Fruit fly (Drosophila melanogaster) whole organism, adult: Measurements from ENCODE around the gene CG9609.
A peak's percentile ranks its signal among the peaks of the same experiment; 100 is the strongest.

ENCODE experiments used
- CG11617 ChIP-seq: fragments of 200-800 bp; sonication (Bioruptor generic); optimal IDR thresholded peaks from 2 replicates; lab custom pipeline; 2017; ENCODE audit warnings: mild to moderate bottlenecking, missing biosample characterization, missing genetic modification reagents, missing genetic modification characterization
- CG12768 ChIP-seq: fragments of 200-800 bp; sonication (Bioruptor generic); optimal IDR thresholded peaks from 2 replicates; lab custom pipeline; 2017; ENCODE audit warnings: missing biosample characterization, missing genetic modification characterization, mild to moderate bottlenecking, moderate library complexity, missing genetic modification reagents
- CG14711 ChIP-seq: fragments of 200-800 bp; sonication (Bioruptor generic); optimal IDR thresholded peaks from 2 replicates; lab custom pipeline; 2018; ENCODE audit warnings: missing biosample characterization, mild to moderate bottlenecking, missing genetic modification characterization, moderate library complexity
- CG1620 ChIP-seq: fragments of 200-800 bp; sonication (Bioruptor generic); optimal IDR thresholded peaks from 2 replicates; lab custom pipeline; 2016; ENCODE audit warnings: missing biosample characterization, missing genetic modification characterization
- CG33017 ChIP-seq: fragments of 200-800 bp; sonication (Bioruptor generic); optimal IDR thresholded peaks from 2 replicates; lab custom pipeline; 2018; ENCODE audit warnings: missing biosample characterization, mild to moderate bottlenecking, missing genetic modification characterization, moderate library complexity
- CG5204 ChIP-seq: fragments of 200-800 bp; sonication (Bioruptor generic); optimal IDR thresholded peaks from 2 replicates; lab custom pipeline; 2016; ENCODE audit warnings: missing biosample characterization, missing genetic modification characterization
- CG7045 ChIP-seq: fragments of 200-800 bp; sonication (Bioruptor generic); optimal IDR thresholded peaks from 2 replicates; lab custom pipeline; 2017; ENCODE audit warnings: missing biosample characterization, mild to moderate bottlenecking, missing genetic modification characterization
- CG7101 ChIP-seq: fragments of 200-800 bp; sonication (Bioruptor generic); optimal IDR thresholded peaks from 2 replicates; lab custom pipeline; 2018; ENCODE audit warnings: missing biosample characterization, mild to moderate bottlenecking, missing genetic modification characterization, moderate library complexity
- Clk ChIP-seq: fragments of 200-800 bp; sonication (Bioruptor generic); optimal IDR thresholded peaks from 2 replicates; lab custom pipeline; 2017; ENCODE audit warnings: missing biosample characterization, missing genetic modification characterization
- Crg-1 ChIP-seq: fragments of 200-800 bp; sonication (Bioruptor generic); optimal IDR thresholded peaks from 2 replicates; lab custom pipeline; 2016; ENCODE audit warnings: missing biosample characterization, missing genetic modification characterization
- Hr96 ChIP-seq: fragments of 200-800 bp; sonication (Bioruptor generic); optimal IDR thresholded peaks from 2 replicates; lab custom pipeline; 2016; ENCODE audit warnings: missing biosample characterization, missing genetic modification characterization
- Mnt ChIP-seq: fragments of 200-800 bp; sonication (Bioruptor generic); optimal IDR thresholded peaks from 2 replicates; lab custom pipeline; 2016; ENCODE audit warnings: missing biosample characterization, mild to moderate bottlenecking, missing genetic modification characterization
- bab1 ChIP-seq: fragments of 200-800 bp; sonication (Bioruptor generic); optimal IDR thresholded peaks from 3 replicates; lab custom pipeline; 2019; ENCODE audit warnings: missing biosample characterization, mild to moderate bottlenecking, missing genetic modification characterization, moderate library complexity
- cic ChIP-seq: fragments of 200-800 bp; sonication (Bioruptor generic); optimal IDR thresholded peaks from 2 replicates; lab custom pipeline; 2017; ENCODE audit warnings: missing biosample characterization, mild to moderate bottlenecking, missing genetic modification characterization, moderate library complexity
- cnc ChIP-seq, 2 experiments: fragments of >200 bp; optimal IDR thresholded peaks; 2 replicates each; lab custom pipeline; 2017
- kay ChIP-seq: fragments of 200-800 bp; sonication (Bioruptor generic); peaks from one replicate; lab custom pipeline; 2016; ENCODE audit warnings: missing biosample characterization, missing genetic modification characterization, borderline replicate concordance
- ovo ChIP-seq: fragments of 200-800 bp; sonication (Bioruptor generic); optimal IDR thresholded peaks from 2 replicates; lab custom pipeline; 2016; ENCODE audit warnings: missing biosample characterization, missing genetic modification characterization
- pad ChIP-seq: fragments of 200-800 bp; sonication (Bioruptor generic); optimal IDR thresholded peaks from 3 replicates; lab custom pipeline; 2017; ENCODE audit warnings: missing biosample characterization, missing genetic modification characterization, mild to moderate bottlenecking, moderate library complexity, missing genetic modification reagents
- tj ChIP-seq: fragments of 200-800 bp; sonication (Bioruptor generic); optimal IDR thresholded peaks from 3 replicates; lab custom pipeline; 2017; ENCODE audit warnings: missing biosample characterization, mild to moderate bottlenecking, missing genetic modification characterization, moderate library complexity
- toe ChIP-seq: fragments of 200-800 bp; sonication (Bioruptor generic); optimal IDR thresholded peaks from 2 replicates; lab custom pipeline; 2016; ENCODE audit warnings: missing biosample characterization, missing genetic modification characterization

CG9609 gene

dm6 chrX:16783141-16783715 lies 3.6 kb downstream of the CG9609 start, which contains the start of gene if:
if (minus strand) TSS chrX:16783434.
- TF ChIP-seq bab1 (GFP tag; lab: Kevin White, UChicago) (no peak), Mnt (no peak), CG11617 (GFP tag; lab: Kevin White, UChicago) (no peak), kay (no peak), Clk (GFP tag; lab: Kevin White, UChicago) (no peak), CG33017 (tag; lab: Kevin White, UChicago) (no peak), cnc (optimal IDR thresholded peaks at IDR 0.05; lab: Kevin White, UChicago) (no peak), ovo (GFP tag; lab: Kevin White, UChicago) (no peak), CG7101 (tag; lab: Kevin White, UChicago) (no peak), CG7045 (no peak), CG5204 (GFP tag; lab: Kevin White, UChicago) (no peak), toe (GFP tag; lab: Kevin White, UChicago) (no peak), Crg-1 (GFP tag; lab: Kevin White, UChicago) (no peak)

dm6 chrX:16782175-16782916 lies 4.5 kb downstream of the CG9609 start:
- TF ChIP-seq toe (GFP tag; lab: Kevin White, UChicago) (no peak), CG14711 (tag; lab: Kevin White, UChicago) (peak; percentile 13), Mnt (peak; percentile 10), tj (GFP tag; lab: Kevin White, UChicago) (no peak), ovo (GFP tag; lab: Kevin White, UChicago) (no peak), CG11617 (GFP tag; lab: Kevin White, UChicago) (peak; percentile 28), Hr96 (no peak)

DNA sequence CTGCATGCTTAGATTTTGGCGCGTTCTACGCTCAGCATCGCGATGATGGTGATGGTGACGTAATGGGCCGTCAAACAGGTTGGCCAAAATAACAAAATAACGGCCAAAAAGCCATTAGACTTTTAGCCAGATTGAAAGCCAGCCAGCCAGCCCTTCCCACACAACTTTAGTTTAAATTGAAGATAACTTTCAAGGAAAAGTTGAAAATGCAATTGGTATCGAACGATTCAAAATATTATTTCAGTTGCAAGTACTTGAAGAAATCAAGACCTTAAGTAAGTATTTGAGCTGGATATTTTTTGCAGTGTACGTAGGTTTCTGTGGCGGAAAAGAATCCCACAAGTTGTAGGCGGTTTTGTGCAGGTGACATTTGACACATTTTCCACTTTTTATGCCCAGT lies 5.8 kb downstream of the CG9609 start:
- TF ChIP-seq pad (GFP tag; lab: Kevin White, UChicago) (no peak), Mnt (no peak), CG14711 (tag; lab: Kevin White, UChicago) (no peak), Hr96 (no peak)

DNA sequence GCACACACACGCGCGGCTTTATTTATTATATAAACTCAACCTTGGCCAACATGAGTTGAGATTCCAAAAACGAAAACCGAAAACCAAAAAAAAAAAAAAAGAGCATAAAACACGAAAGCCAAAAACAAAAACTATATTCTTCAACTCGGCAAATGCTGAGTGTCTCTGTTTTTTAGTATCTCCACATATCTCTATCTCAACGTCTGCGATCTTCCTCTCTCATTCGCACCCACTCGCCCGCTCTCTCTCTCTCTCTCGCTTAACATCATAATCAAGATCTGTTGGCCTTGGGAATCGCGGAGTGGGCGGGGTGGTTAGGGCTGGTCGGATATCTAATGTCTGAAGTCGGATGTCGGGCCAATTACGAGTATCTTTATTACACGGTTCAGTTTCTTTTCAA lies 6.6 kb downstream of the CG9609 start:
- TF ChIP-seq tj (GFP tag; lab: Kevin White, UChicago) (peak; percentile 71), toe (GFP tag; lab: Kevin White, UChicago) (no peak), ovo (GFP tag; lab: Kevin White, UChicago) (no peak)

- TF ChIP-seq Mnt: no peak
- peak; percentile 48 for TF ChIP-seq kay
Observed at dm6 chrX:16778138-16778672, 8.6 kb downstream of the CG9609 start.

DNA sequence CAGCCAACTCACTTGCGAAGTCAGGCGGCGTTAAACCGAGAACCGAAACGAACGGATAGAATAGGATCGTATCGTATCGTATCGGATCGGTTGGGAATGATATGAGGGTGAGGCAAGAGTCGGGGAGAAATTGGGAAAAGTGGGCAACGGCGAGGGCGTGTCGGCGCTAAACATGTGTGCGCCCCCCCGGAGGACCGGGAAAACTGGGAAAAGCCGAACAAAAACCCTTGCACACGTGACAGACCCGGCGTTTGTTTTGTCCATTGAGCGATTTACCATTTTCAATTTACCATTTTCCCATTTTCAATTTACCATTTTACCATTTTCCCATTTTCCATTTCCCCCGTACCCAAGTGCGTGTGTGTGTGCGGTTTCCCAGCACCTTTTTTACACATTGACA lies 11.7 kb downstream of the CG9609 start:
- TF ChIP-seq Hr96 (no peak), cnc (optimal IDR thresholded peaks at IDR 0.05; lab: Kevin White, UChicago) (no peak), Crg-1 (GFP tag; lab: Kevin White, UChicago) (no peak), CG7101 (tag; lab: Kevin White, UChicago) (no peak), CG5204 (GFP tag; lab: Kevin White, UChicago) (no peak), Mnt (no peak), bab1 (GFP tag; lab: Kevin White, UChicago) (no peak), toe (GFP tag; lab: Kevin White, UChicago) (no peak), ovo (GFP tag; lab: Kevin White, UChicago) (no peak), Clk (GFP tag; lab: Kevin White, UChicago) (no peak), CG11617 (GFP tag; lab: Kevin White, UChicago) (no peak), kay (no peak), cic (no peak), CG7045 (no peak), CG12768 (GFP tag; lab: Kevin White, UChicago) (no peak), CG14711 (tag; lab: Kevin White, UChicago) (no peak), CG1620 (GFP tag; lab: Kevin White, UChicago) (no peak), tj (GFP tag; lab: Kevin White, UChicago) (no peak)

dm6 chrX:16774201-16775061 lies 12.4 kb downstream of the CG9609 start:
- TF ChIP-seq CG7101 (tag; lab: Kevin White, UChicago): no peak
